Worm (Caenorhabditis elegans) whole organism, L2 larva: ENCODE measurements around the gene F13D12.8.

Source experiments
- C34F6.9 ChIP-seq: fragments of 150-350 bp; optimal IDR thresholded peaks from 2 replicates; lab custom pipeline; 2014; ENCODE audit warnings: missing biosample characterization, missing genetic modification characterization
- F13H6.1 ChIP-seq: sonication (generic microtip); optimal IDR thresholded peaks from 2 replicates; lab custom pipeline; 2016; ENCODE audit warnings: missing genetic modification characterization, missing compliant biosample characterization
- R02D3.7 ChIP-seq: fragments of 150-350 bp; optimal IDR thresholded peaks from 2 replicates; lab custom pipeline; 2014; ENCODE audit warnings: missing biosample characterization, missing genetic modification characterization
- ZK546.5 ChIP-seq: sonication (generic microtip); optimal IDR thresholded peaks from 2 replicates; lab custom pipeline; 2017; ENCODE audit warnings: missing biosample characterization, missing genetic modification characterization
- aly-2 ChIP-seq: fragments of 150-350 bp; optimal IDR thresholded peaks from 2 replicates; lab custom pipeline; 2014; ENCODE audit warnings: missing biosample characterization, missing genetic modification characterization
- blmp-1 ChIP-seq: sonication (generic microtip); optimal IDR thresholded peaks from 2 replicates; lab custom pipeline; 2017; ENCODE audit warnings: missing genetic modification characterization, mild to moderate bottlenecking, missing compliant biosample characterization, antibody characterized with exemption, moderate library complexity; ENCODE audit not compliant: insufficient read depth
- ceh-16 ChIP-seq: fragments of 150-350 bp; optimal IDR thresholded peaks from 2 replicates; lab custom pipeline; 2014; ENCODE audit warnings: missing biosample characterization, missing genetic modification characterization
- crh-2 ChIP-seq: sonication (generic microtip); optimal IDR thresholded peaks from 2 replicates; lab custom pipeline; 2017; ENCODE audit warnings: missing biosample characterization, missing genetic modification characterization
- dmd-4 ChIP-seq: sonication (generic microtip); optimal IDR thresholded peaks from 2 replicates; lab custom pipeline; 2017; ENCODE audit warnings: missing biosample characterization, missing genetic modification characterization
- egl-27 ChIP-seq: sonication (generic microtip); optimal IDR thresholded peaks from 3 replicates; lab custom pipeline; 2017; ENCODE audit warnings: missing biosample characterization, missing genetic modification reagents, missing genetic modification characterization
- elt-3 ChIP-seq: sonication (generic microtip); optimal IDR thresholded peaks from 2 replicates; lab custom pipeline; 2017; ENCODE audit warnings: missing biosample characterization, missing genetic modification characterization
- fos-1 ChIP-seq: fragments of 150-350 bp; optimal IDR thresholded peaks from 2 replicates; lab custom pipeline; 2014; ENCODE audit warnings: missing biosample characterization, missing genetic modification characterization
- gmeb-1 ChIP-seq: fragments of 150-350 bp; optimal IDR thresholded peaks from 2 replicates; lab custom pipeline; 2014; ENCODE audit warnings: missing biosample characterization, missing genetic modification characterization
- lin-13 ChIP-seq: fragments of 150-350 bp; optimal IDR thresholded peaks from 2 replicates; lab custom pipeline; 2014; ENCODE audit warnings: missing biosample characterization, missing genetic modification reagents, missing genetic modification characterization
- lin-39 ChIP-seq: fragments of 150-350 bp; optimal IDR thresholded peaks from 2 replicates; lab custom pipeline; 2014; ENCODE audit warnings: missing biosample characterization, missing genetic modification reagents, missing genetic modification characterization
- lsy-2 ChIP-seq, 2 experiments: fragments of 150-350 bp in 1 of 2; sonication (generic microtip) in 1 of 2; optimal IDR thresholded peaks; 2 replicates each; lab custom pipeline; 2014 to 2017; ENCODE audit warnings: missing biosample characterization in 2 of 2, missing genetic modification characterization in 2 of 2
- nhr-11 ChIP-seq: fragments of 150-350 bp; optimal IDR thresholded peaks from 2 replicates; lab custom pipeline; 2014; ENCODE audit warnings: missing biosample characterization, missing genetic modification characterization
- nhr-129 ChIP-seq: fragments of 150-350 bp; optimal IDR thresholded peaks from 2 replicates; lab custom pipeline; 2014; ENCODE audit warnings: missing biosample characterization, missing genetic modification characterization
- nhr-25 ChIP-seq: fragments of 150-350 bp; sonication (generic microtip); optimal IDR thresholded peaks from 3 replicates; lab custom pipeline; 2014; ENCODE audit warnings: missing biosample characterization, missing genetic modification characterization
- nhr-6 ChIP-seq: fragments of 150-350 bp; optimal IDR thresholded peaks from 2 replicates; lab custom pipeline; 2014; ENCODE audit warnings: missing biosample characterization, missing genetic modification characterization
- nhr-77 ChIP-seq: fragments of 150-350 bp; optimal IDR thresholded peaks from 2 replicates; lab custom pipeline; 2014; ENCODE audit warnings: missing biosample characterization, missing genetic modification characterization
- sma-3 ChIP-seq: sonication (generic microtip); optimal IDR thresholded peaks from 2 replicates; lab custom pipeline; 2016; ENCODE audit warnings: missing genetic modification reagents, missing genetic modification characterization, missing compliant biosample characterization
- unc-39 ChIP-seq: fragments of 150-350 bp; optimal IDR thresholded peaks from 2 replicates; lab custom pipeline; 2014; ENCODE audit warnings: missing biosample characterization, missing genetic modification characterization
- unc-55 ChIP-seq: fragments of 150-350 bp; sonication (generic microtip); optimal IDR thresholded peaks from 3 replicates; lab custom pipeline; 2014; ENCODE audit warnings: missing biosample characterization, missing genetic modification reagents, missing genetic modification characterization
- ztf-1 ChIP-seq: fragments of 200-800 bp; sonication (Bioruptor generic); conservative IDR thresholded peaks from 2 replicates; pipeline ENCODE4 v1.3.6; 2022; ENCODE audit warnings: missing genetic modification characterization, missing compliant biosample characterization
- ztf-11 ChIP-seq: sonication (generic microtip); optimal IDR thresholded peaks from 2 replicates; lab custom pipeline; 2017; ENCODE audit warnings: missing biosample characterization, missing genetic modification characterization

The F13D12.8 gene

ce11 chrII:11700200-11700599 lies 32.2 kb downstream of the F13D12.8 start, which contains the start of gene inos-1:
inos-1 (minus strand) TSS chrII:11700300.
- TF ChIP-seq nhr-77 (tag; lab: Kevin White, UChicago) (no peak), ceh-16 (tag; lab: Kevin White, UChicago) (no peak), nhr-6 (tag; lab: Kevin White, UChicago) (no peak), blmp-1 (no peak), lin-13 (GFP tag; lab: Kevin White, UChicago) (no peak), sma-3 (GFP tag; lab: Kevin White, UChicago) (no peak), unc-55 (peak; percentile 8)

ce11 chrII:11695945-11696270 lies 36.5 kb downstream of the F13D12.8 start, which contains the start of gene xpf-1:
xpf-1 (plus strand) TSS chrII:11696171.
- no peak for TF ChIP-seq F13H6.1 (tag; lab: Kevin White, UChicago)
- TF ChIP-seq lin-13 (GFP tag; lab: Kevin White, UChicago) = no peak
- no peak for TF ChIP-seq blmp-1
- TF ChIP-seq ztf-11 (tag; lab: Kevin White, UChicago) = no peak
- TF ChIP-seq aly-2 (tag; lab: Kevin White, UChicago) = no peak
- no peak for TF ChIP-seq ZK546.5 (tag; lab: Kevin White, UChicago)
- no peak for TF ChIP-seq unc-39 (tag; lab: Kevin White, UChicago)
- TF ChIP-seq R02D3.7 = no peak
- TF ChIP-seq nhr-25 = no peak

ce11 chrII:11695161-11695944 lies 37.0 kb downstream of the F13D12.8 start, which contains the start of gene tars-1:
tars-1 (minus strand) TSS chrII:11695657.
- peak; percentile 3 for TF ChIP-seq sma-3 (GFP tag; lab: Kevin White, UChicago)

ce11 chrII:11694432-11694831 lies 38.0 kb downstream of the F13D12.8 start:
- TF ChIP-seq lsy-2 (tag; optimal IDR thresholded peaks at IDR 0.05; lab: Kevin White, UChicago) = peak in 1 of 2 experiments; percentile 56
- no peak for TF ChIP-seq elt-3 (tag; lab: Kevin White, UChicago)
- peak; percentile 2 for TF ChIP-seq fos-1 (tag; lab: Kevin White, UChicago)
- TF ChIP-seq crh-2 = peak; percentile 27
- peak; percentile 8 for TF ChIP-seq nhr-25
- peak; percentile 50 for TF ChIP-seq unc-55
- no peak for TF ChIP-seq nhr-11 (tag; lab: Kevin White, UChicago)
- peak; percentile 16 for TF ChIP-seq gmeb-1 (tag; lab: Kevin White, UChicago)
- TF ChIP-seq C34F6.9 (tag; lab: Kevin White, UChicago) = peak; percentile 44
- TF ChIP-seq nhr-129 (tag; lab: Kevin White, UChicago) = peak; percentile 42
- TF ChIP-seq, all 48 proteins: peak for 8

ce11 chrII:11690868-11691267 lies 41.5 kb downstream of the F13D12.8 start:
- TF ChIP-seq lin-39 (no peak), ceh-16 (tag; lab: Kevin White, UChicago) (no peak), egl-27 (tag; lab: Kevin White, UChicago) (no peak)
- TF ChIP-seq, all 48 proteins: peak for 0

ce11 chrII:11689941-11690340 lies 42.5 kb downstream of the F13D12.8 start:
- TF ChIP-seq ztf-1 (GFP tag; lab: Robert Waterston, UW) = no peak
- TF ChIP-seq blmp-1 = no peak
- no peak for TF ChIP-seq gmeb-1 (tag; lab: Kevin White, UChicago)
- TF ChIP-seq dmd-4 (tag; lab: Kevin White, UChicago) = no peak
- no peak for TF ChIP-seq crh-2
- no peak for TF ChIP-seq R02D3.7
- TF ChIP-seq lsy-2 (tag; optimal IDR thresholded peaks at IDR 0.05; lab: Kevin White, UChicago) = no peak
- TF ChIP-seq egl-27 (tag; lab: Kevin White, UChicago) = no peak

ce11 chrII:11688643-11689042 lies 43.8 kb downstream of the F13D12.8 start, which contains the start of gene kel-1:
kel-1 (plus strand) TSS chrII:11688943.
- TF ChIP-seq ZK546.5 (tag; lab: Kevin White, UChicago) (no peak), egl-27 (tag; lab: Kevin White, UChicago) (no peak), aly-2 (tag; lab: Kevin White, UChicago) (no peak), unc-55 (no peak), lin-13 (GFP tag; lab: Kevin White, UChicago) (no peak), F13H6.1 (tag; lab: Kevin White, UChicago) (no peak)
